Fruit fly (Drosophila melanogaster) whole organism, embryonic: ENCODE measurements around the gene Dbx.

Experiments
- CG10147 ChIP-seq: fragments of 200-800 bp; sonication (Bioruptor generic); optimal IDR thresholded peaks from 2 replicates; lab custom pipeline; 2019; ENCODE audit warnings: missing biosample characterization, mild to moderate bottlenecking, missing genetic modification characterization, moderate library complexity
- CG10543 ChIP-seq: fragments of 200-800 bp; sonication (Bioruptor generic); optimal IDR thresholded peaks from 3 replicates; lab custom pipeline; 2017; ENCODE audit warnings: missing biosample characterization, mild to moderate bottlenecking, missing genetic modification characterization, moderate library complexity
- CG11560 ChIP-seq: fragments of 200-800 bp; sonication (Bioruptor generic); IDR thresholded peaks from 3 replicates; pipeline ENCODE4 v1.3.6; 2022; ENCODE audit warnings: missing biosample characterization, missing genetic modification characterization
- CG11723 ChIP-seq: fragments of 200-800 bp; sonication (Bioruptor generic); optimal IDR thresholded peaks from 2 replicates; lab custom pipeline; 2017; ENCODE audit warnings: missing biosample characterization, mild to moderate bottlenecking, missing genetic modification characterization
- CG13296 ChIP-seq: fragments of 200-800 bp; sonication (Bioruptor generic); optimal IDR thresholded peaks from 3 replicates; lab custom pipeline; 2018; ENCODE audit warnings: missing biosample characterization, mild to moderate bottlenecking, missing genetic modification characterization
- CG16813 ChIP-seq: fragments of 200-800 bp; sonication (Bioruptor generic); IDR thresholded peaks from 3 replicates; pipeline ENCODE4 v1.3.6; 2022; ENCODE audit warnings: missing biosample characterization, missing genetic modification characterization; ENCODE audit not compliant: partially characterized antibody
- CG17612 ChIP-seq: fragments of 200-800 bp; sonication (Bioruptor generic); IDR thresholded peaks from 2 replicates; pipeline ENCODE4 v1.3.6; 2022; ENCODE audit warnings: missing biosample characterization, missing genetic modification characterization
- CG18599 ChIP-seq: fragments of 200-800 bp; sonication (Bioruptor generic); optimal IDR thresholded peaks from 3 replicates; lab custom pipeline; 2017; ENCODE audit warnings: missing biosample characterization, missing genetic modification characterization, mild to moderate bottlenecking, moderate library complexity, missing genetic modification reagents
- CG18619 ChIP-seq: fragments of 200-800 bp; sonication (Bioruptor generic); optimal IDR thresholded peaks from 3 replicates; lab custom pipeline; 2017; ENCODE audit warnings: missing biosample characterization, mild to moderate bottlenecking, missing genetic modification characterization
- CG3163 ChIP-seq: fragments of 200-800 bp; sonication (Bioruptor generic); optimal IDR thresholded peaks from 3 replicates; lab custom pipeline; 2016; ENCODE audit warnings: missing biosample characterization, missing genetic modification characterization
- CG34224 ChIP-seq: fragments of 200-800 bp; sonication (Bioruptor generic); IDR thresholded peaks from 3 replicates; pipeline ENCODE4 v1.3.6; 2022; ENCODE audit warnings: missing biosample characterization, missing genetic modification characterization; ENCODE audit not compliant: partially characterized antibody
- CG34376 ChIP-seq: fragments of 200-800 bp; sonication (Bioruptor generic); optimal IDR thresholded peaks from 2 replicates; lab custom pipeline; 2018; ENCODE audit warnings: missing biosample characterization, mild to moderate bottlenecking, missing genetic modification characterization
- CG4707 ChIP-seq: fragments of 200-800 bp; sonication (Bioruptor generic); optimal IDR thresholded peaks from 2 replicates; lab custom pipeline; 2018; ENCODE audit warnings: missing biosample characterization, mild to moderate bottlenecking, missing genetic modification characterization, moderate library complexity
- CG6654 ChIP-seq: fragments of 200-800 bp; sonication (Bioruptor generic); optimal IDR thresholded peaks from 2 replicates; lab custom pipeline; 2017; ENCODE audit warnings: missing biosample characterization, mild to moderate bottlenecking, missing genetic modification characterization
- CHES-1-like ChIP-seq: fragments of 200-800 bp; sonication (Bioruptor generic); optimal IDR thresholded peaks from 2 replicates; lab custom pipeline; 2016; ENCODE audit warnings: missing biosample characterization, missing genetic modification characterization
- Dip3 ChIP-seq: fragments of 200-800 bp; sonication (Bioruptor generic); optimal IDR thresholded peaks from 3 replicates; lab custom pipeline; 2016; ENCODE audit warnings: missing biosample characterization, missing genetic modification characterization
- Ets65A ChIP-seq: fragments of 200-800 bp; sonication (Bioruptor generic); peaks from one replicate; lab custom pipeline; 2016; ENCODE audit warnings: missing biosample characterization, missing genetic modification characterization
- Fer3 ChIP-seq: fragments of 200-800 bp; sonication (Bioruptor generic); optimal IDR thresholded peaks from 2 replicates; lab custom pipeline; 2018; ENCODE audit warnings: missing biosample characterization, mild to moderate bottlenecking, missing genetic modification characterization, moderate library complexity
- GATAe ChIP-seq: fragments of 200-800 bp; sonication (Bioruptor generic); conservative IDR thresholded peaks from 2 replicates; pipeline ENCODE4 v1.3.6; 2022; ENCODE audit warnings: missing biosample characterization, missing genetic modification characterization
- HHEX ChIP-seq: fragments of 200-800 bp; sonication (Bioruptor generic); optimal IDR thresholded peaks from 3 replicates; lab custom pipeline; 2017; ENCODE audit warnings: missing biosample characterization, mild to moderate bottlenecking, missing genetic modification characterization, missing genetic modification reagents
- Med ChIP-seq: fragments of 200-800 bp; sonication (Bioruptor generic); peaks from one replicate; lab custom pipeline; 2016; ENCODE audit warnings: missing biosample characterization, missing genetic modification characterization, mild to moderate bottlenecking, inconsistent platforms, moderate library complexity
- Pdp1 ChIP-seq, 2 experiments: fragments of 200-800 bp; sonication (Bioruptor generic); optimal IDR thresholded peaks; 3 replicates each; lab custom pipeline; 2016; ENCODE audit warnings: missing biosample characterization in 2 of 2, missing genetic modification characterization in 2 of 2, mild to moderate bottlenecking in 1 of 2, moderate library complexity in 1 of 2
- ato ChIP-seq: fragments of 200-800 bp; sonication (Bioruptor generic); IDR thresholded peaks from 2 replicates; pipeline ENCODE4 v1.3.6; 2022; ENCODE audit warnings: missing biosample characterization, missing genetic modification characterization; ENCODE audit not compliant: partially characterized antibody
- exex ChIP-seq: fragments of 200-800 bp; sonication (Bioruptor generic); optimal IDR thresholded peaks from 4 replicates; lab custom pipeline; 2018; ENCODE audit warnings: missing biosample characterization, mild to moderate bottlenecking, missing genetic modification characterization, moderate library complexity
- grn ChIP-seq: fragments of 200-800 bp; sonication (Bioruptor generic); optimal IDR thresholded peaks from 3 replicates; lab custom pipeline; 2017; ENCODE audit warnings: missing biosample characterization, missing genetic modification characterization
- lab ChIP-seq: fragments of 200-800 bp; sonication (Bioruptor generic); optimal IDR thresholded peaks from 3 replicates; lab custom pipeline; 2017; ENCODE audit warnings: missing biosample characterization, missing genetic modification characterization, mild to moderate bottlenecking, moderate library complexity, missing genetic modification reagents
- mirr ChIP-seq: fragments of 200-800 bp; sonication (Bioruptor generic); optimal IDR thresholded peaks from 3 replicates; lab custom pipeline; 2018; ENCODE audit warnings: missing biosample characterization, mild to moderate bottlenecking, missing genetic modification characterization
- nau ChIP-seq: fragments of 200-800 bp; sonication (Bioruptor generic); optimal IDR thresholded peaks from 3 replicates; lab custom pipeline; 2017; ENCODE audit warnings: missing biosample characterization, mild to moderate bottlenecking, missing genetic modification characterization, missing genetic modification reagents
- nerfin-1 ChIP-seq: fragments of 200-800 bp; sonication (Bioruptor generic); optimal IDR thresholded peaks from 3 replicates; lab custom pipeline; 2019; ENCODE audit warnings: missing biosample characterization, mild to moderate bottlenecking, missing genetic modification characterization, moderate library complexity
- sd ChIP-seq: fragments of 200-800 bp; sonication (Bioruptor generic); optimal IDR thresholded peaks from 3 replicates; lab custom pipeline; 2018; ENCODE audit warnings: missing biosample characterization, mild to moderate bottlenecking, missing genetic modification characterization, moderate library complexity
- sens ChIP-seq: fragments of 200-800 bp; sonication (Bioruptor generic); peaks from one replicate; lab custom pipeline; 2016; ENCODE audit warnings: missing biosample characterization, missing genetic modification characterization
- seq ChIP-seq: fragments of 200-800 bp; sonication (Bioruptor generic); IDR thresholded peaks from 2 replicates; pipeline ENCODE4 v1.3.6; 2022; ENCODE audit warnings: missing biosample characterization, missing genetic modification characterization
- sug ChIP-seq: fragments of 200-800 bp; optimal IDR thresholded peaks from 2 replicates; lab custom pipeline; 2019; ENCODE audit warnings: missing biosample characterization, mild to moderate bottlenecking, missing genetic modification characterization, moderate library complexity
- unc-4 ChIP-seq: fragments of 200-800 bp; sonication (Bioruptor generic); IDR thresholded peaks from 2 replicates; pipeline ENCODE4 v1.3.6; 2022; ENCODE audit warnings: missing biosample characterization, missing genetic modification characterization; ENCODE audit not compliant: partially characterized antibody

Gene Dbx

DNA sequence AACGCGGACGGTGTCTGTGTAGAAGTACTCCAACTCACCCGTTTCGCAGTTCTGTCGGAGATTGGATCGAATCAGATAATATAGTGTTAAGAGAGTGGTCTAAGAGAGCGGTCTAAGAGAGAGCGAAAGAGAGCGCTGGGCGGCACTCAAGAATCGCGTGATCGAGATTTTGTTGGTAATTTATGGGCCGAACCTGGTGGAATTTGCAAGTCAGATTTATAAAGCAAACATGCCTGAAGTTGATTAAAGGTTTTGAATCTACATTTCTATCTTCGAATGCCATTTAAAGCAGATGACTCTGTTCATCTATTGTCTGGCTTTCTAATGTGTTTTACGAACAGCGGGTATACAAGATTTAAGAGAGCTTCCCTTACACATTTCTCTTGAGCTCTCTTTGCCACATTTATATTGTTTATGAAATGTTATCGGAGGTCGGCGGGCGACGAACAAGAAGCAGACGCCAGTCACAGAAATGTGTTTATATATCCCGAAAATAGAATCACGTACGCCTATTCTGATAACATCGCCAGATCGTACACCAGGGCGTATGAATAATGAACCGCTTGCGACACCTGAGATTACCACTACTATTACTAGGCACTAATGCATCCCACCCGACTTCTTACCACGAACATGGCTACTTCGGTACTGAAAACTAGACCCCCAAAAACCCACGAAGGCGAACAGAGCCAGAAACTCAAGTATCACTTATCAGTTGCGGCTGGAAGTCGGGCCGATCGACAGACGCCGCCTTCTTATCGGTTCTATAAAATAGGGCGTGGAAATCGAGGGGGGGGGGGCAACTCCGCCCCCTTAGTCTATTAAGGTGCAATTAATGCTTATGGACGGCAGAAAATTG lies 46.6 kb downstream of the Dbx start (continued):
- no peak for TF ChIP-seq nau
- no peak for TF ChIP-seq CG4707 (GFP tag; lab: Kevin White, UChicago)
- no peak for TF ChIP-seq ato (GFP tag; lab: Robert Waterston, UW)
- TF ChIP-seq CG6654 (GFP tag; lab: Kevin White, UChicago) = no peak
- TF ChIP-seq CG34376 (GFP tag; lab: Kevin White, UChicago) = peak; percentile 84
- TF ChIP-seq Dip3 (GFP tag; lab: Kevin White, UChicago) = no peak
- no peak for TF ChIP-seq CG11560
- TF ChIP-seq CG16813 (GFP tag; lab: Robert Waterston, UW) = no peak
- peak; percentile 77 for TF ChIP-seq grn
- TF ChIP-seq CG18619 = no peak
- TF ChIP-seq CG3163 (GFP tag; lab: Kevin White, UChicago) = peak; percentile 97
- no peak for TF ChIP-seq CG17612 (GFP tag; lab: Robert Waterston, UW)
- TF ChIP-seq CG10543 (GFP tag; lab: Kevin White, UChicago) = peak; percentile 91
- TF ChIP-seq nerfin-1 = no peak
- TF ChIP-seq unc-4 (GFP tag; lab: Robert Waterston, UW) = 0 out of 2 replicates have a peak, but pooled peaks have one; percentile 21

DNA sequence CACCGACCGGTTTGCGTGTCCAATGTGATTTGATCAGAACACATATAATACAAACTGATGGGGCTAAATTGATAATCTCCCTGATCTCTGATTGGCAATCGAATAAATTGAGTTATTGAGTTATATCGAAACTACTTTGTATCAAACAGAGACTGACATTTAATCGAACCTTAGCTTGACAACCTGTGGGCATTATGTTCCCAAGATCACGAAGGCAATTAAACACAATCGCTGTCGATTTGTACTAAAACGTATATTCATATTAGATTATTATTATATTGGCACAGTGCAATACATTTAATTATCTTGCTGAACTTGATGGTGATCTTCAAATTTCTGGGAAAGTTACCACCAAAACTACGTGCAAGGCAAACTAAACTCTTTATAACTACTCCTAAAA lies 47.3 kb downstream of the Dbx start:
- no peak for TF ChIP-seq seq (GFP tag; lab: Robert Waterston, UW)
- TF ChIP-seq sens = peak; percentile 17
- TF ChIP-seq, all 482 proteins: peak for 1

DNA sequence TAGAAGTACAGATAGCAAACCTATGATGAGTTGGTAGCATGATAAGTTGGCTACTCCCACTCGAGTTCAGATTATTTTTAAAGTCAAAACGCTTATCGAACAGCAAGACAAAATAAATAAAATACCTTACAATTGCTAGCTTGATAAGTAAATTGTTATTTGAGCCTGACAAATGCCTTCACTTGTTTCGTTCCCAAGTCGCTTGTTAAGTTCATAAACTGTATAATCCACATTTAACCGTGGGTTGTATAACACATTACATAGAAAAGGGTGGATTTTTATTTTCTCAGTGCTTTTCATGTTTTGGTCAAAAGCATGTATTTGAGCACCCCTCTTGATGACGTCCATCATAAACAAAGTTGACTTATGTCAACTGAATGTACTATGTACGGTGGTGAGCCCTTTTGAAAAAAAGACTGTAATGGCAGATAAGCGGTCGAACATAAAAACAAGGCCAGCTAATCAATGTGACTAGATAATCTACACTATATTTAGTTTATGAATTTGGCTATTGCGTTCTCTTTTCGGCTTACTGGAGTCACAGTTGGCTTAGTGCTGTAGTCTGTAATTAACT lies 47.8 kb downstream of the Dbx start:
- TF ChIP-seq CG34376 (GFP tag; lab: Kevin White, UChicago) = peak; percentile 27
- peak; percentile 30 for TF ChIP-seq sug (tag; lab: Kevin White, UChicago)
- TF ChIP-seq CG13296 = peak; percentile 16
- peak; percentile 4 for TF ChIP-seq Med (GFP tag; lab: Kevin White, UChicago)
- no peak for TF ChIP-seq CG34224 (GFP tag; lab: Robert Waterston, UW)
- 0 out of 2 replicates have a peak, but pooled peaks have one; percentile 19 for TF ChIP-seq GATAe (GFP tag; lab: Robert Waterston, UW)
- TF ChIP-seq lab = peak; percentile 8
- TF ChIP-seq CG10147 = no peak
- peak in 1 of 2 experiments; percentile 87 for TF ChIP-seq Pdp1 (GFP tag; optimal IDR thresholded peaks at IDR 0.05; lab: Kevin White, UChicago)
- TF ChIP-seq HHEX (GFP tag; lab: Kevin White, UChicago) = peak; percentile 6
- peak; percentile 18 for TF ChIP-seq sd (tag; lab: Kevin White, UChicago)
- no peak for TF ChIP-seq Fer3 (tag; lab: Kevin White, UChicago)
- no peak for TF ChIP-seq CG18599
- TF ChIP-seq Ets65A (GFP tag; lab: Kevin White, UChicago) = peak; percentile 56
- TF ChIP-seq CG11723 (GFP tag; lab: Kevin White, UChicago) = no peak
- TF ChIP-seq nerfin-1 = no peak
- TF ChIP-seq mirr = peak; percentile 79
- TF ChIP-seq exex (tag; lab: Kevin White, UChicago) = peak; percentile 35
- TF ChIP-seq CHES-1-like = no peak
